Fruit fly (Drosophila melanogaster) whole organism, embryonic: ENCODE data around the gene RpS12.

Experiments used
- Asciz ChIP-seq: fragments of 200-800 bp; sonication (Bioruptor generic); optimal IDR thresholded peaks from 2 replicates; lab custom pipeline; 2017; ENCODE audit warnings: missing biosample characterization, mild to moderate bottlenecking, missing genetic modification characterization, missing genetic modification reagents
- CG10462 ChIP-seq: fragments of 200-800 bp; sonication (Bioruptor generic); optimal IDR thresholded peaks from 2 replicates; lab custom pipeline; 2016; ENCODE audit warnings: missing biosample characterization, missing genetic modification characterization
- CG10565 ChIP-seq: fragments of 200-800 bp; sonication (Bioruptor generic); optimal IDR thresholded peaks from 3 replicates; lab custom pipeline; 2016; ENCODE audit warnings: missing biosample characterization, mild to moderate bottlenecking, missing genetic modification characterization
- CG10654 ChIP-seq: fragments of 200-800 bp; sonication (Bioruptor generic); optimal IDR thresholded peaks from 2 replicates; lab custom pipeline; 2016; ENCODE audit warnings: missing biosample characterization, missing genetic modification characterization
- CG10979 ChIP-seq: fragments of 200-800 bp; sonication (Bioruptor generic); optimal IDR thresholded peaks from 2 replicates; lab custom pipeline; 2018; ENCODE audit warnings: missing biosample characterization, mild to moderate bottlenecking, missing genetic modification characterization, moderate library complexity
- CG11695 ChIP-seq: fragments of 200-800 bp; sonication (Bioruptor generic); IDR thresholded peaks from 3 replicates; pipeline ENCODE4 v1.3.6; 2022; ENCODE audit warnings: missing biosample characterization, missing genetic modification characterization
- CG12942 ChIP-seq: fragments of 200-800 bp; sonication (Bioruptor generic); optimal IDR thresholded peaks from 3 replicates; lab custom pipeline; 2016; ENCODE audit warnings: missing biosample characterization, missing genetic modification characterization
- CG13287 ChIP-seq: fragments of 200-800 bp; sonication (Bioruptor generic); IDR thresholded peaks from 2 replicates; pipeline ENCODE4 v1.3.6; 2022; ENCODE audit warnings: missing biosample characterization, missing genetic modification characterization; ENCODE audit not compliant: partially characterized antibody
- CG14667 ChIP-seq: fragments of 200-800 bp; sonication (Bioruptor generic); IDR thresholded peaks from 2 replicates; pipeline ENCODE4 v1.3.6; 2022; ENCODE audit warnings: missing biosample characterization, missing genetic modification characterization
- CG14710 ChIP-seq: fragments of 200-800 bp; sonication (Bioruptor generic); optimal IDR thresholded peaks from 3 replicates; lab custom pipeline; 2019; ENCODE audit warnings: missing biosample characterization, mild to moderate bottlenecking, missing genetic modification characterization, moderate library complexity
- CG15479 ChIP-seq: fragments of 200-800 bp; sonication (Bioruptor generic); optimal IDR thresholded peaks from 3 replicates; lab custom pipeline; 2019; ENCODE audit warnings: missing biosample characterization, mild to moderate bottlenecking, missing genetic modification characterization, moderate library complexity
- CG15601 ChIP-seq: fragments of 200-800 bp; sonication (Bioruptor generic); optimal IDR thresholded peaks from 3 replicates; lab custom pipeline; 2019; ENCODE audit warnings: missing biosample characterization, mild to moderate bottlenecking, missing genetic modification characterization, moderate library complexity
- CG16815 ChIP-seq: fragments of 200-800 bp; sonication (Bioruptor generic); optimal IDR thresholded peaks from 3 replicates; lab custom pipeline; 2017; ENCODE audit warnings: missing biosample characterization, mild to moderate bottlenecking, missing genetic modification characterization
- CG18011 ChIP-seq: fragments of 200-800 bp; sonication (Bioruptor generic); optimal IDR thresholded peaks from 2 replicates; lab custom pipeline; 2017; ENCODE audit warnings: missing biosample characterization, missing genetic modification characterization, mild to moderate bottlenecking, moderate library complexity, missing genotype
- CG30020 ChIP-seq: fragments of 200-800 bp; optimal IDR thresholded peaks from 2 replicates; lab custom pipeline; 2019; ENCODE audit warnings: missing biosample characterization, mild to moderate bottlenecking, missing genetic modification characterization, moderate library complexity
- CG31388 ChIP-seq: fragments of 200-800 bp; sonication (Bioruptor generic); optimal IDR thresholded peaks from 2 replicates; lab custom pipeline; 2016; ENCODE audit warnings: missing biosample characterization, missing genetic modification characterization
- CG4360 ChIP-seq: fragments of 200-800 bp; sonication (Bioruptor generic); IDR thresholded peaks from 2 replicates; pipeline ENCODE4 v1.3.6; 2022; ENCODE audit warnings: missing biosample characterization, missing genetic modification characterization
- CG4404 ChIP-seq: fragments of 200-800 bp; sonication (Bioruptor generic); IDR thresholded peaks from 2 replicates; pipeline ENCODE4 v1.3.6; 2022; ENCODE audit warnings: missing biosample characterization, missing genetic modification characterization
- CG4730 ChIP-seq: fragments of 200-800 bp; sonication (Bioruptor generic); IDR thresholded peaks from 2 replicates; pipeline ENCODE4 v1.3.6; 2022; ENCODE audit warnings: missing biosample characterization, missing genetic modification characterization
- CG5953 ChIP-seq: fragments of 200-800 bp; sonication (Bioruptor generic); IDR thresholded peaks from 2 replicates; pipeline ENCODE4 v1.3.6; 2022; ENCODE audit warnings: missing biosample characterization, missing genetic modification characterization
- CG8924 ChIP-seq: fragments of 200-800 bp; optimal IDR thresholded peaks from 3 replicates; lab custom pipeline; 2019; ENCODE audit warnings: missing biosample characterization, mild to moderate bottlenecking, missing genetic modification characterization, moderate library complexity
- CG8944 ChIP-seq: fragments of 200-800 bp; sonication (Bioruptor generic); optimal IDR thresholded peaks from 3 replicates; lab custom pipeline; 2016; ENCODE audit warnings: missing biosample characterization, missing genetic modification characterization
- Dad ChIP-seq: fragments of 200-800 bp; sonication (Bioruptor generic); optimal IDR thresholded peaks from 3 replicates; lab custom pipeline; 2016; ENCODE audit warnings: missing biosample characterization, missing genetic modification characterization
- Dp ChIP-seq: fragments of 200-800 bp; sonication (Bioruptor generic); optimal IDR thresholded peaks from 2 replicates; lab custom pipeline; 2018; ENCODE audit warnings: missing biosample characterization, mild to moderate bottlenecking, missing genetic modification characterization, moderate library complexity
- E2f1 ChIP-seq: fragments of 200-800 bp; sonication (Bioruptor generic); IDR thresholded peaks from 2 replicates; pipeline ENCODE4 v1.3.6; 2022; ENCODE audit warnings: missing biosample characterization, missing genetic modification characterization
- H15 ChIP-seq: fragments of 200-800 bp; sonication (Bioruptor generic); IDR thresholded peaks from 3 replicates; pipeline ENCODE4 v1.3.6; 2022; ENCODE audit warnings: missing biosample characterization, missing genetic modification characterization
- HLHmδ ChIP-seq: fragments of 200-800 bp; sonication (Bioruptor generic); optimal IDR thresholded peaks from 2 replicates; lab custom pipeline; 2018; ENCODE audit warnings: missing biosample characterization, mild to moderate bottlenecking, missing genetic modification characterization, moderate library complexity
- Hand ChIP-seq: fragments of 200-800 bp; sonication (Bioruptor generic); optimal IDR thresholded peaks from 2 replicates; lab custom pipeline; 2017; ENCODE audit warnings: mild to moderate bottlenecking, missing biosample characterization, missing genetic modification reagents, missing genetic modification characterization
- Hr78 ChIP-seq, 2 experiments: fragments of 200-800 bp in 1 of 2; fragments of >200 bp in 1 of 2; sonication (Bioruptor generic) in 1 of 2; optimal IDR thresholded peaks; 2 replicates each; lab custom pipeline; 2017 to 2019; ENCODE audit warnings: missing biosample characterization in 2 of 2, missing genetic modification characterization in 2 of 2, mild to moderate bottlenecking in 1 of 2, moderate library complexity in 1 of 2
- MTF-1 ChIP-seq: fragments of 200-800 bp; sonication (Bioruptor generic); optimal IDR thresholded peaks from 2 replicates; lab custom pipeline; 2018; ENCODE audit warnings: missing biosample characterization, mild to moderate bottlenecking, missing genetic modification characterization, borderline replicate concordance
- Med ChIP-seq: fragments of 200-800 bp; sonication (Bioruptor generic); peaks from one replicate; lab custom pipeline; 2016; ENCODE audit warnings: missing biosample characterization, missing genetic modification characterization, mild to moderate bottlenecking, inconsistent platforms, moderate library complexity
- Oli ChIP-seq: fragments of 200-800 bp; sonication (Bioruptor generic); optimal IDR thresholded peaks from 2 replicates; lab custom pipeline; 2018; ENCODE audit warnings: missing biosample characterization, mild to moderate bottlenecking, missing genetic modification characterization, moderate library complexity
- Rx ChIP-seq: fragments of 200-800 bp; sonication (Bioruptor generic); IDR thresholded peaks from 2 replicates; pipeline ENCODE4 v1.3.6; 2022; ENCODE audit warnings: missing biosample characterization, missing genetic modification characterization
- Sry-β ChIP-seq: fragments of 200-800 bp; sonication (Bioruptor generic); optimal IDR thresholded peaks from 2 replicates; lab custom pipeline; 2018; ENCODE audit warnings: missing biosample characterization, mild to moderate bottlenecking, missing genetic modification characterization, moderate library complexity
- YL-1 ChIP-seq: fragments of 200-800 bp; sonication (Bioruptor generic); optimal IDR thresholded peaks from 3 replicates; lab custom pipeline; 2017; ENCODE audit warnings: missing biosample characterization, mild to moderate bottlenecking, missing genetic modification characterization
- gfzf ChIP-seq: fragments of 200-800 bp; sonication (Bioruptor generic); optimal IDR thresholded peaks from 2 replicates; lab custom pipeline; 2016; ENCODE audit warnings: missing biosample characterization, mild to moderate bottlenecking, missing genetic modification characterization, moderate library complexity
- gt ChIP-seq: fragments of 200-800 bp; sonication (Bioruptor generic); IDR thresholded peaks from 2 replicates; pipeline ENCODE4 v1.3.6; 2022; ENCODE audit warnings: missing biosample characterization, missing genetic modification characterization
- hbn ChIP-seq: fragments of 200-800 bp; sonication (Bioruptor generic); IDR thresholded peaks from 2 replicates; pipeline ENCODE4 v1.3.6; 2022; ENCODE audit warnings: missing biosample characterization, missing genetic modification characterization; ENCODE audit not compliant: partially characterized antibody
- lab ChIP-seq: fragments of 200-800 bp; sonication (Bioruptor generic); optimal IDR thresholded peaks from 3 replicates; lab custom pipeline; 2017; ENCODE audit warnings: missing biosample characterization, missing genetic modification characterization, mild to moderate bottlenecking, moderate library complexity, missing genetic modification reagents
- mirr ChIP-seq: fragments of 200-800 bp; sonication (Bioruptor generic); optimal IDR thresholded peaks from 3 replicates; lab custom pipeline; 2018; ENCODE audit warnings: missing biosample characterization, mild to moderate bottlenecking, missing genetic modification characterization
- pita ChIP-seq: fragments of 200-800 bp; sonication (Bioruptor generic); optimal IDR thresholded peaks from 2 replicates; lab custom pipeline; 2017; ENCODE audit warnings: missing biosample characterization, mild to moderate bottlenecking, missing genetic modification characterization
- prd ChIP-seq, 3 experiments: fragments of >200 bp in 2 of 3; fragments of 200-800 bp in 1 of 3; sonication (Bioruptor generic) in 1 of 3; optimal IDR thresholded peaks in 2 of 3; IDR thresholded peaks in 1 of 3; 2 replicates in 2 of 3; 3 replicates in 1 of 3; pipeline versions ENCODE4 v1.3.6 to Lab custom; 2017 to 2022; ENCODE audit warnings: missing biosample characterization in 1 of 3, missing genetic modification characterization in 1 of 3
- sd ChIP-seq: fragments of 200-800 bp; sonication (Bioruptor generic); optimal IDR thresholded peaks from 3 replicates; lab custom pipeline; 2018; ENCODE audit warnings: missing biosample characterization, mild to moderate bottlenecking, missing genetic modification characterization, moderate library complexity
- sens-2 ChIP-seq: fragments of 200-800 bp; sonication (Bioruptor generic); IDR thresholded peaks from 2 replicates; pipeline ENCODE4 v1.3.6; 2022; ENCODE audit warnings: missing biosample characterization, missing genetic modification characterization
- sim ChIP-seq: fragments of 200-800 bp; sonication (Bioruptor generic); IDR thresholded peaks from 2 replicates; pipeline ENCODE4 v1.3.6; 2022; ENCODE audit warnings: missing biosample characterization, missing genetic modification characterization
- slbo ChIP-seq: fragments of 200-800 bp; sonication (Bioruptor generic); IDR thresholded peaks from 2 replicates; pipeline ENCODE4 v1.3.6; 2022; ENCODE audit warnings: missing biosample characterization, missing genetic modification characterization
- stwl ChIP-seq: fragments of 200-800 bp; sonication (Bioruptor generic); optimal IDR thresholded peaks from 3 replicates; lab custom pipeline; 2018; ENCODE audit warnings: missing biosample characterization, mild to moderate bottlenecking, missing genetic modification characterization, moderate library complexity
- zfh1 ChIP-seq: fragments of 200-800 bp; sonication (Bioruptor generic); IDR thresholded peaks from 3 replicates; pipeline ENCODE4 v1.3.6; 2022; ENCODE audit warnings: missing biosample characterization, missing genetic modification characterization

RpS12 gene

DNA sequence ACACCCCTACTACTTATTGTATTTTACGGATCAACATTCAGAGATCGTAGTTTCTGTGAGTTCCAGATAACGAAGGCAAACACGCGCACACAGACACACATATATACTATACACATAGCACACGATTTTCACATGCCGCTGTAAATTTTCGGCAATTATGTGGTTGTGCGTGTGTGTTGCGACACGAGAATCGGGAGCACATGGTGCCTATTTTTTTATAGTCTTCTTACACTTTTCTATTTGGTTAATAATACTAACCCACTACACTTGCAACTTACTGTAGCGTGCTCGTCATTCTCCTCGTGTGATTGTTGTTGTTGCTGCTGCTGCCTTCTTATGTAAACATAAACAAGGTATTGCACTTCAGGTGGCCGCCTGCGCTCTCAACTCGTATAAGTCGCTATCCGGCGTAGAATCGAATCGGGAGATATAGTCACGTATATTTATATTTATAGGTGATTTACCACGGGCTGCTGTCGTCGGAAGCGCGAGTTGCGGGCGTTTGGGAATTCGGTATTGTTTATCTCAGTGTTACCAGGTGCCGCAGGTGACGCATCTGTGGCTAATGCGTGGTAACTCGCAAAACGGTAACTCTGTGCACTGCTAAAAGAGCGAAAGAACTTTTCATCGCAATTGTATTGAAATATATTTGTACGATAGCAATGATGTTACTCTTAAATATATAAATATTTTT is 845 bp upstream of the RpS12 start, which contains the start of gene Adk2 (continued):
- TF ChIP-seq CG5953 (GFP tag; lab: Robert Waterston, UW) (peak; percentile 42; the same call in 1 of the 2 replicates), Dp (GFP tag; lab: Kevin White, UChicago) (peak; percentile 16), CG30020 (tag; lab: Kevin White, UChicago) (no peak), sim (no peak), Hr78 (GFP tag; optimal IDR thresholded peaks at IDR 0.05; lab: Kevin White, UChicago) (no peak), Asciz (GFP tag; lab: Kevin White, UChicago) (no peak), CG12942 (GFP tag; lab: Kevin White, UChicago) (no peak), zfh1 (GFP tag; lab: Robert Waterston, UW) (peak; percentile 61; the same call in 2 of the 3 replicates), CG4404 (GFP tag; lab: Robert Waterston, UW) (no peak), CG16815 (GFP tag; lab: Kevin White, UChicago) (no peak), MTF-1 (peak; percentile 2), sd (tag; lab: Kevin White, UChicago) (peak; percentile 82), HLHmδ (GFP tag; lab: Kevin White, UChicago) (peak; percentile 74), sens-2 (no peak), CG10462 (GFP tag; lab: Kevin White, UChicago) (no peak), CG10979 (tag; lab: Kevin White, UChicago) (no peak), mirr (GFP tag; lab: Kevin White, UChicago) (no peak), CG14667 (GFP tag; lab: Robert Waterston, UW) (peak; percentile 51; the same call in 1 of the 2 replicates), stwl (tag; lab: Kevin White, UChicago) (peak; percentile 27), H15 (GFP tag; lab: Robert Waterston, UW) (0 out of 3 replicates have a peak, but pooled peaks have one; percentile 39), CG31388 (GFP tag; lab: Kevin White, UChicago) (no peak), CG4360 (GFP tag; lab: Robert Waterston, UW) (peak; percentile 82), Oli (tag; lab: Kevin White, UChicago) (no peak), CG4730 (no peak), CG11695 (0 out of 3 replicates have a peak, but pooled peaks have one; percentile 14), CG14710 (tag; lab: Kevin White, UChicago) (no peak), hbn (no peak), prd (optimal IDR thresholded peaks at IDR 0.05; lab: Kevin White, UChicago) (no peak), prd (GFP tag; IDR thresholded peaks at IDR 0.05; lab: Robert Waterston, UW) (peak; percentile 67), gfzf (peak; percentile 79), lab (GFP tag; lab: Kevin White, UChicago) (peak; percentile 22), Sry-β (GFP tag; lab: Kevin White, UChicago) (no peak), CG15479 (GFP tag; lab: Kevin White, UChicago) (peak; percentile 52), slbo (GFP tag; lab: Robert Waterston, UW) (peak; percentile 79), Med (GFP tag; lab: Kevin White, UChicago) (peak; percentile 89), CG13287 (no peak; the same call in 1 of the 2 replicates), CG8924 (peak; percentile 75), CG10654 (GFP tag; lab: Kevin White, UChicago) (no peak), Hand (no peak), gt (GFP tag; lab: Robert Waterston, UW) (0 out of 2 replicates have a peak, but pooled peaks have one; percentile 14), CG8944 (no peak), YL-1 (GFP tag; lab: Kevin White, UChicago) (peak; percentile 66), CG18011 (GFP tag; lab: Kevin White, UChicago) (no peak), Rx (GFP tag; lab: Robert Waterston, UW) (peak; percentile 15; the same call in 1 of the 2 replicates), pita (GFP tag; lab: Kevin White, UChicago) (no peak), Dad (GFP tag; lab: Kevin White, UChicago) (no peak), CG10565 (GFP tag; lab: Kevin White, UChicago) (no peak), CG15601 (tag; lab: Kevin White, UChicago) (no peak), E2f1 (GFP tag; lab: Robert Waterston, UW) (peak; percentile 30; the same call in 1 of the 2 replicates)
